Worm (Caenorhabditis elegans): ENCODE results near the gene prk-1.

DNA sequence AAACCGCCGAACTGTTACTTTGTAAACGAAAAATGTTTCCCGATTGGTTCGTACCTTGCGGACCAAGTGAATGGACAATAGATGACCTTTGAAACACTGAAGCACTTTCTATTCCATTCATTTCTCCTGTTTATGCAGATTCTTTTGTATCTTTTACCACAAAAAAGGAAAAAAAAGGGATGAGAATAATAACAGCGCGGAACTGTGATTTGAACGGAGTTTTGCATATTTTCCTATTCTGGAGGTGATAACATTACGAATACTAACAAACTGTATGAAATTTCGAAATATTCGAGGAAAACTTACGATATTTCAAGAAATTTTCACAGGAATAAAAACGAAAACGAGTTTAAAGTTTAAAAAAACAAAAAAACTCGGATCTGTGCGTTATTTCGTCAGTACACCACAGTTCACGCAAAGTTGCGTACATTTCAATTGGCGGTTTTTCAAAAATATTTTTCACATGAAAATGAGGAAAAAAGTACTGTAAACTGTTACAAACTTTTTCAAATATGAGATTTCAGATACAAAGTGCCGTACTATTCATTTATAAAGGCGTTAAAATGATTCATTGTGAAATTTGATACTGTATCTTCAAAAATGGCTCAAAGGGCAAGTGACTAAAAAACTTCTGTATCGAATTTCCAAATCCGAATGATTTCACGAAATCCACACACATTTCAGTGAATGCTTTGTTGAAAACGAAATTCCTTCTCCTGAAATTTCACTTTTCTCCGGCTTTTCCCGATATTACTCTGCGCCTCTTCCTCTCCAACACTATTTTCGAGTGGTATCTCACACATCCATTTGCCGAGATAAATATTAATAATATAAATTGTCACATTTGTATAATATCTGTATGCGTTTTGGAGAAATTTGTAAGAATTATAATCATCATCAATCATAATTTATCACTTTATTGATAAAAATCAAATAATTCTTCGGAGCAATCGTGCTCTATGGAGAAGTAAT, 44.6 kb downstream of the prk-1 start:
- TF ChIP-seq K09A11.1 (tag; optimal IDR thresholded peaks at IDR 0.05; ENCODE audit: insufficient read depth) (no peak), nhr-232 (tag; optimal IDR thresholded peaks at IDR 0.05) (no peak), pag-3 (tag; optimal IDR thresholded peaks at IDR 0.05; ENCODE audit: borderline replicate concordance) (no peak), ceh-2 (tag; optimal IDR thresholded peaks at IDR 0.05) (no peak)

Data from whole organism, late embryonic.